Fruit fly (Drosophila melanogaster) whole organism, embryonic: ENCODE measurements around the gene CIA30.
A peak's percentile ranks its signal among the peaks of the same experiment; 100 is the strongest.

Experiments used
- CG12071 ChIP-seq: fragments of 200-800 bp; sonication (Bioruptor generic); optimal IDR thresholded peaks from 3 replicates; lab custom pipeline; 2018; ENCODE audit warnings: missing biosample characterization, mild to moderate bottlenecking, missing genetic modification characterization
- CG13296 ChIP-seq: fragments of 200-800 bp; sonication (Bioruptor generic); optimal IDR thresholded peaks from 3 replicates; lab custom pipeline; 2018; ENCODE audit warnings: missing biosample characterization, mild to moderate bottlenecking, missing genetic modification characterization
- CG14710 ChIP-seq: fragments of 200-800 bp; sonication (Bioruptor generic); optimal IDR thresholded peaks from 3 replicates; lab custom pipeline; 2019; ENCODE audit warnings: missing biosample characterization, mild to moderate bottlenecking, missing genetic modification characterization, moderate library complexity
- CG1602 ChIP-seq: fragments of 200-800 bp; sonication (Bioruptor generic); optimal IDR thresholded peaks from 3 replicates; lab custom pipeline; 2016; ENCODE audit warnings: missing biosample characterization, missing genetic modification characterization
- CG16815 ChIP-seq: fragments of 200-800 bp; sonication (Bioruptor generic); optimal IDR thresholded peaks from 3 replicates; lab custom pipeline; 2017; ENCODE audit warnings: missing biosample characterization, mild to moderate bottlenecking, missing genetic modification characterization
- CG18476 ChIP-seq: fragments of 200-800 bp; sonication (Bioruptor generic); optimal IDR thresholded peaks from 2 replicates; lab custom pipeline; 2016; ENCODE audit warnings: missing biosample characterization, mild to moderate bottlenecking, missing genetic modification characterization
- CG30403 ChIP-seq: fragments of 200-800 bp; sonication (Bioruptor generic); optimal IDR thresholded peaks from 3 replicates; lab custom pipeline; 2016; ENCODE audit warnings: missing biosample characterization, missing genetic modification characterization
- CG34224 ChIP-seq: fragments of 200-800 bp; sonication (Bioruptor generic); IDR thresholded peaks from 3 replicates; pipeline ENCODE4 v1.3.6; 2022; ENCODE audit warnings: missing biosample characterization, missing genetic modification characterization; ENCODE audit not compliant: partially characterized antibody
- CG34376 ChIP-seq: fragments of 200-800 bp; sonication (Bioruptor generic); optimal IDR thresholded peaks from 2 replicates; lab custom pipeline; 2018; ENCODE audit warnings: missing biosample characterization, mild to moderate bottlenecking, missing genetic modification characterization
- CG3847 ChIP-seq: fragments of 200-800 bp; sonication (Bioruptor generic); IDR thresholded peaks from 2 replicates; pipeline ENCODE4 v1.3.6; 2022; ENCODE audit warnings: missing biosample characterization, missing genetic modification characterization
- CG6854 ChIP-seq: fragments of 200-800 bp; sonication (Bioruptor generic); optimal IDR thresholded peaks from 3 replicates; lab custom pipeline; 2017; ENCODE audit warnings: missing biosample characterization, mild to moderate bottlenecking, missing genetic modification characterization
- Dbx ChIP-seq: fragments of 200-800 bp; sonication (Bioruptor generic); IDR thresholded peaks from 3 replicates; pipeline ENCODE4 v1.3.6; 2022; ENCODE audit warnings: missing biosample characterization, missing genetic modification characterization
- Dek ChIP-seq: fragments of 200-800 bp; sonication (Bioruptor generic); optimal IDR thresholded peaks from 3 replicates; lab custom pipeline; 2019; ENCODE audit warnings: missing biosample characterization, mild to moderate bottlenecking, missing genetic modification characterization, moderate library complexity
- Dip2 ChIP-seq: fragments of 200-800 bp; sonication (Bioruptor generic); IDR thresholded peaks from 2 replicates; pipeline ENCODE4 v1.3.6; 2022; ENCODE audit warnings: missing biosample characterization, missing genetic modification characterization
- Doc3 ChIP-seq: fragments of 200-800 bp; sonication (Bioruptor generic); IDR thresholded peaks from 3 replicates; pipeline ENCODE4 v1.3.6; 2022; ENCODE audit warnings: missing biosample characterization, missing genetic modification characterization; ENCODE audit not compliant: partially characterized antibody
- Ets97D ChIP-seq: fragments of 200-800 bp; sonication (Bioruptor generic); optimal IDR thresholded peaks from 3 replicates; lab custom pipeline; 2016; ENCODE audit warnings: missing biosample characterization, missing genetic modification characterization
- HmgD ChIP-seq: fragments of 200-800 bp; sonication (Bioruptor generic); optimal IDR thresholded peaks from 3 replicates; lab custom pipeline; 2016; ENCODE audit warnings: missing biosample characterization, missing genetic modification characterization
- Hr3 ChIP-seq: fragments of 200-800 bp; sonication (Bioruptor generic); optimal IDR thresholded peaks from 3 replicates; lab custom pipeline; 2016; ENCODE audit warnings: missing biosample characterization, missing genetic modification characterization
- Hr51 ChIP-seq, 2 experiments: fragments of 200-800 bp; sonication (Bioruptor generic); optimal IDR thresholded peaks; 2 replicates in 1 of 2; 3 replicates in 1 of 2; lab custom pipeline; 2016 to 2018; ENCODE audit warnings: missing biosample characterization in 2 of 2, missing genetic modification characterization in 2 of 2, mild to moderate bottlenecking in 1 of 2, moderate library complexity in 1 of 2
- Kr ChIP-seq: fragments of 200-800 bp; sonication (Bioruptor generic); optimal IDR thresholded peaks from 2 replicates; lab custom pipeline; 2017; ENCODE audit warnings: missing biosample characterization, mild to moderate bottlenecking, missing genetic modification characterization
- NK7.1 ChIP-seq: fragments of 200-800 bp; sonication (Bioruptor generic); optimal IDR thresholded peaks from 3 replicates; lab custom pipeline; 2016; ENCODE audit warnings: missing biosample characterization, missing genetic modification characterization
- NfI ChIP-seq: fragments of 200-800 bp; sonication (Bioruptor generic); optimal IDR thresholded peaks from 3 replicates; lab custom pipeline; 2018; ENCODE audit warnings: missing biosample characterization, mild to moderate bottlenecking, missing genetic modification characterization, moderate library complexity
- Ravus ChIP-seq: fragments of 200-800 bp; sonication (Bioruptor generic); IDR thresholded peaks from 2 replicates; pipeline ENCODE4 v1.3.6; 2022; ENCODE audit warnings: missing biosample characterization, missing genetic modification characterization
- Spps ChIP-seq: fragments of 200-800 bp; sonication (Bioruptor generic); optimal IDR thresholded peaks from 2 replicates; lab custom pipeline; 2018; ENCODE audit warnings: missing biosample characterization, mild to moderate bottlenecking, missing genetic modification characterization
- Sry-β ChIP-seq: fragments of 200-800 bp; sonication (Bioruptor generic); optimal IDR thresholded peaks from 2 replicates; lab custom pipeline; 2018; ENCODE audit warnings: missing biosample characterization, mild to moderate bottlenecking, missing genetic modification characterization, moderate library complexity
- ap ChIP-seq: fragments of 200-800 bp; sonication (Bioruptor generic); IDR thresholded peaks from 2 replicates; pipeline ENCODE4 v1.3.6; 2022; ENCODE audit warnings: missing biosample characterization, missing genetic modification characterization
- ara ChIP-seq: fragments of 200-800 bp; sonication (Bioruptor generic); IDR thresholded peaks from 2 replicates; pipeline ENCODE4 v1.3.6; 2022; ENCODE audit warnings: missing biosample characterization, missing genetic modification characterization
- cg ChIP-seq: fragments of 200-800 bp; sonication (Bioruptor generic); optimal IDR thresholded peaks from 3 replicates; lab custom pipeline; 2019; ENCODE audit warnings: missing biosample characterization, mild to moderate bottlenecking, missing genetic modification characterization, moderate library complexity
- dysf ChIP-seq: fragments of 200-800 bp; sonication (Bioruptor generic); IDR thresholded peaks from 3 replicates; pipeline ENCODE4 v1.3.6; 2022; ENCODE audit warnings: missing biosample characterization, missing genetic modification characterization
- fd3F ChIP-seq: fragments of 200-800 bp; sonication (Bioruptor generic); optimal IDR thresholded peaks from 2 replicates; lab custom pipeline; 2018; ENCODE audit warnings: missing biosample characterization, mild to moderate bottlenecking, missing genetic modification characterization, moderate library complexity
- gcm2 ChIP-seq: fragments of 200-800 bp; sonication (Bioruptor generic); optimal IDR thresholded peaks from 2 replicates; lab custom pipeline; 2016; ENCODE audit warnings: missing biosample characterization, missing genetic modification characterization
- gt ChIP-seq: fragments of 200-800 bp; sonication (Bioruptor generic); IDR thresholded peaks from 2 replicates; pipeline ENCODE4 v1.3.6; 2022; ENCODE audit warnings: missing biosample characterization, missing genetic modification characterization
- hb ChIP-seq: fragments of 200-800 bp; sonication (Bioruptor generic); IDR thresholded peaks from 3 replicates; pipeline ENCODE4 v1.3.6; 2022; ENCODE audit warnings: missing biosample characterization, missing genetic modification characterization; ENCODE audit not compliant: partially characterized antibody
- ind ChIP-seq: fragments of 200-800 bp; sonication (Bioruptor generic); optimal IDR thresholded peaks from 3 replicates; lab custom pipeline; 2016; ENCODE audit warnings: missing biosample characterization, missing genetic modification characterization
- inv ChIP-seq: fragments of 200-800 bp; sonication (Bioruptor generic); IDR thresholded peaks from 2 replicates; pipeline ENCODE4 v1.3.6; 2022; ENCODE audit warnings: missing biosample characterization, missing genetic modification characterization; ENCODE audit not compliant: partially characterized antibody
- mld ChIP-seq: fragments of 200-800 bp; sonication (Bioruptor generic); IDR thresholded peaks from 3 replicates; pipeline ENCODE4 v1.3.6; 2022; ENCODE audit warnings: missing biosample characterization, missing genetic modification characterization; ENCODE audit not compliant: partially characterized antibody
- pfk ChIP-seq: fragments of 200-800 bp; sonication (Bioruptor generic); optimal IDR thresholded peaks from 2 replicates; lab custom pipeline; 2018; ENCODE audit warnings: missing biosample characterization, mild to moderate bottlenecking, missing genetic modification characterization, moderate library complexity
- row ChIP-seq: fragments of 200-800 bp; sonication (Bioruptor generic); IDR thresholded peaks from 3 replicates; pipeline ENCODE4 v1.3.6; 2022; ENCODE audit warnings: missing biosample characterization, missing genetic modification characterization
- sc ChIP-seq, 3 experiments: fragments of >200 bp in 2 of 3; fragments of 200-800 bp in 1 of 3; sonication (Bioruptor generic) in 1 of 3; optimal IDR thresholded peaks; 2 replicates in 2 of 3; 3 replicates in 1 of 3; lab custom pipeline; 2017; ENCODE audit warnings: mild to moderate bottlenecking in 1 of 3, missing biosample characterization in 1 of 3, missing genetic modification characterization in 1 of 3, missing genetic modification reagents in 1 of 3
- shn ChIP-seq: fragments of 200-800 bp; sonication (Bioruptor generic); optimal IDR thresholded peaks from 3 replicates; lab custom pipeline; 2016; ENCODE audit warnings: missing biosample characterization, missing genetic modification characterization
- slp2 ChIP-seq: fragments of 200-800 bp; sonication (Bioruptor generic); optimal IDR thresholded peaks from 2 replicates; lab custom pipeline; 2016; ENCODE audit warnings: missing biosample characterization, missing genetic modification characterization
- sqz ChIP-seq: fragments of 200-800 bp; sonication (Bioruptor generic); optimal IDR thresholded peaks from 3 replicates; lab custom pipeline; 2018; ENCODE audit warnings: missing biosample characterization, mild to moderate bottlenecking, missing genetic modification characterization
- stwl ChIP-seq: fragments of 200-800 bp; sonication (Bioruptor generic); optimal IDR thresholded peaks from 3 replicates; lab custom pipeline; 2018; ENCODE audit warnings: missing biosample characterization, mild to moderate bottlenecking, missing genetic modification characterization, moderate library complexity
- tin ChIP-seq: fragments of 200-800 bp; sonication (Bioruptor generic); optimal IDR thresholded peaks from 3 replicates; lab custom pipeline; 2016; ENCODE audit warnings: missing biosample characterization, missing genetic modification characterization
- trh ChIP-seq: fragments of 200-800 bp; sonication (Bioruptor generic); optimal IDR thresholded peaks from 2 replicates; lab custom pipeline; 2016; ENCODE audit warnings: missing biosample characterization, missing genetic modification characterization
- vvl ChIP-seq: fragments of 200-800 bp; sonication (Bioruptor generic); IDR thresholded peaks from 2 replicates; pipeline ENCODE4 v1.3.6; 2022; ENCODE audit warnings: missing biosample characterization, missing genetic modification characterization
- wor ChIP-seq: fragments of 200-800 bp; sonication (Bioruptor generic); IDR thresholded peaks from 2 replicates; pipeline ENCODE4 v1.3.6; 2022; ENCODE audit warnings: missing biosample characterization, missing genetic modification characterization
- zf30C ChIP-seq: fragments of 200-800 bp; sonication (Bioruptor generic); optimal IDR thresholded peaks from 3 replicates; lab custom pipeline; 2018; ENCODE audit warnings: missing biosample characterization, mild to moderate bottlenecking, missing genetic modification characterization
- zfh1 ChIP-seq: fragments of 200-800 bp; sonication (Bioruptor generic); IDR thresholded peaks from 3 replicates; pipeline ENCODE4 v1.3.6; 2022; ENCODE audit warnings: missing biosample characterization, missing genetic modification characterization

Gene CIA30

DNA sequence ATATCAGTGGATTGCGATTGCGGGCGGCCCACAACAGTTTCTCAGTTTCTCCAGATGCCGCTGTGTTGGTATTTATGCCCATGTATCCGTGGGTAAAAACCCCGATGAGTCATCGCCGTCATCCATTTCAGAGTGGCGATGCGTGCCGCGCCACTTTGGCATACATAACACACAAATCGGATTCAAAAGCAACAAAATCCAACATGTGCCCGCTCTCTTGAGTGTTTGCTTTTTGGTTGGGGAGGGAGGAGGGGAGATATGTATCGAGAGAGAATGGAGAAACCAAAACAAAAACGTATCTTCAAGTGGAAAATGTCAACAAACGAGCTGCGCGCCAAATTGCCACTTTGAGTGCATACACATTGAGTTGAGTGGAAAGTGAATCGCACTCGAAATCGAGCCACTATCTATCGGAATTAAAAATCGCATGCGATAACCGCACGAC is 34.9 kb downstream of the CIA30 start (continued):
- TF ChIP-seq CG6854 (GFP tag; lab: Kevin White, UChicago) (no peak), sc (optimal IDR thresholded peaks at IDR 0.05; lab: Kevin White, UChicago) (no peak), sc (GFP tag; optimal IDR thresholded peaks at IDR 0.05; lab: Kevin White, UChicago) (no peak), ara (GFP tag; lab: Robert Waterston, UW) (no peak), CG13296 (no peak), row (GFP tag; lab: Robert Waterston, UW) (no peak), CG12071 (GFP tag; lab: Kevin White, UChicago) (no peak), shn (GFP tag; lab: Kevin White, UChicago) (no peak), trh (no peak), wor (GFP tag; lab: Robert Waterston, UW) (no peak), pfk (GFP tag; lab: Kevin White, UChicago) (no peak), gcm2 (GFP tag; lab: Kevin White, UChicago) (no peak), CG34376 (GFP tag; lab: Kevin White, UChicago) (no peak), gt (GFP tag; lab: Robert Waterston, UW) (no peak), dysf (GFP tag; lab: Robert Waterston, UW) (no peak), Dek (no peak), HmgD (GFP tag; lab: Kevin White, UChicago) (no peak), CG3847 (GFP tag; lab: Robert Waterston, UW) (no peak), hb (no peak), CG1602 (GFP tag; lab: Kevin White, UChicago) (no peak), NfI (GFP tag; lab: Kevin White, UChicago) (no peak), Kr (GFP tag; lab: Kevin White, UChicago) (no peak), sqz (GFP tag; lab: Kevin White, UChicago) (no peak)

- TF ChIP-seq ap (GFP tag; lab: Robert Waterston, UW) = no peak
- peak; percentile 13 for TF ChIP-seq ind (GFP tag; lab: Kevin White, UChicago)
- peak; percentile 64 for TF ChIP-seq CG30403 (GFP tag; lab: Kevin White, UChicago)
- peak; percentile 13 for TF ChIP-seq slp2 (GFP tag; lab: Kevin White, UChicago)
- TF ChIP-seq Ets97D (GFP tag; lab: Kevin White, UChicago) = no peak
- no peak for TF ChIP-seq zf30C (GFP tag; lab: Kevin White, UChicago)
- TF ChIP-seq inv (GFP tag; lab: Robert Waterston, UW) = no peak
- no peak for TF ChIP-seq fd3F (GFP tag; lab: Kevin White, UChicago)
- no peak for TF ChIP-seq mld (GFP tag; lab: Robert Waterston, UW)
- TF ChIP-seq stwl (tag; lab: Kevin White, UChicago) = no peak
- no peak for TF ChIP-seq Hr51 (GFP tag; optimal IDR thresholded peaks at IDR 0.05; lab: Kevin White, UChicago)
- TF ChIP-seq Spps (tag; lab: Kevin White, UChicago) = no peak
- TF ChIP-seq zfh1 (GFP tag; lab: Robert Waterston, UW) = peak; percentile 32; the same call in 1 of the 3 replicates
- TF ChIP-seq NK7.1 = no peak
- no peak for TF ChIP-seq Dbx (GFP tag; lab: Robert Waterston, UW)
- no peak for TF ChIP-seq CG18476 (GFP tag; lab: Kevin White, UChicago)
- TF ChIP-seq tin (GFP tag; lab: Kevin White, UChicago) = peak; percentile 23
- no peak for TF ChIP-seq Ravus (GFP tag; lab: Robert Waterston, UW)
- no peak for TF ChIP-seq cg (GFP tag; lab: Kevin White, UChicago)
- peak; percentile 24 for TF ChIP-seq Hr3 (GFP tag; lab: Kevin White, UChicago)
- 0 out of 2 replicates have a peak, but pooled peaks have one; percentile 19 for TF ChIP-seq CG3847 (GFP tag; lab: Robert Waterston, UW)
- TF ChIP-seq CG34224 (GFP tag; lab: Robert Waterston, UW) = no peak
- TF ChIP-seq vvl = no peak; the same call in 1 of the 2 replicates
- peak; percentile 58 for TF ChIP-seq CG16815 (GFP tag; lab: Kevin White, UChicago)
- peak; percentile 28; the same call in 1 of the 3 replicates for TF ChIP-seq Doc3 (GFP tag; lab: Robert Waterston, UW)
- no peak for TF ChIP-seq Dip2 (GFP tag; lab: Robert Waterston, UW)
- TF ChIP-seq Sry-β = peak; percentile 58
- TF ChIP-seq CG14710 (tag; lab: Kevin White, UChicago) = peak; percentile 61
- no peak for TF ChIP-seq gcm2 (GFP tag; lab: Kevin White, UChicago)
Observed at dm6 chr3R:29772090-29772794, 35.5 kb downstream of the CIA30 start.
